Worm (Caenorhabditis elegans): Measurements from ENCODE around the gene ndx-3.

DNA sequence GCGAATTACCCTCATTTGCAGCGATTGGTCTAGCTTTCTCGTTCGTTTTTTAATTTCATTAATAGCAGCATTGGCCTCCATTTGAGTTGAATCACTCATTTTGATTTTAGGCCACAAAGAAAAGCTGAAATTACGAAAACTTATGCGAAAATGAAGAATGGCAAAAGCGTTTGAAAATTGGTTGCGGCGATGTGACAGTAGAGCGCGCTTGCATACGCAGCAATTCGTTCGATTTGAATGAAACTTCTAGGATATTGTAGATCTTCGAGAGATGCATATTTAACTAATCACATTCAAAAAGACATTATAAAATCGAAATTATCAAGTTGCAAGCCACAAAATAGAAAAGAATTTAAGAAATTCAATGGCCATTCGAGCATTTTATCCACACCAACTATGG is 6.3 kb downstream of the ndx-3 start, which contains the start of gene ulp-2:
- TF ChIP-seq tab-1 (GFP tag; IDR thresholded peaks at IDR 0.05) = no peak
- TF ChIP-seq med-1 (GFP tag; optimal IDR thresholded peaks at IDR 0.05; ENCODE audit: insufficient read depth) = no peak
- TF ChIP-seq klf-2 (GFP tag; conservative IDR thresholded peaks at IDR 0.05) = no peak
- no peak for TF ChIP-seq ztf-29 (GFP tag; IDR thresholded peaks at IDR 0.05)
- TF ChIP-seq flt-1 (GFP tag; IDR thresholded peaks at IDR 0.05) = no peak
- no peak for TF ChIP-seq ref-1 (GFP tag; conservative IDR thresholded peaks at IDR 0.05)
- no peak for TF ChIP-seq T22C8.4 (GFP tag; IDR thresholded peaks at IDR 0.05)
- TF ChIP-seq ztf-23 (GFP tag; IDR thresholded peaks at IDR 0.05) = 0 out of 2 replicates have a peak, but pooled peaks have one; percentile 19

Measured in whole organism, midembryonic.